Fruit fly (Drosophila melanogaster) whole organism, embryonic: ENCODE results near the gene Usp30.

ENCODE experiments used
- B-H2 ChIP-seq: fragments of 200-800 bp; sonication (Bioruptor generic); optimal IDR thresholded peaks from 2 replicates; lab custom pipeline; 2018; ENCODE audit warnings: missing biosample characterization, mild to moderate bottlenecking, missing genetic modification characterization
- CG10959 ChIP-seq: fragments of 200-800 bp; sonication (Bioruptor generic); IDR thresholded peaks from 2 replicates; pipeline ENCODE4 v1.3.6; 2022; ENCODE audit warnings: missing biosample characterization, missing genetic modification characterization
- CG11093 ChIP-seq: fragments of 200-800 bp; sonication (Bioruptor generic); IDR thresholded peaks from 3 replicates; pipeline ENCODE4 v1.3.6; 2022; ENCODE audit warnings: missing biosample characterization, missing genetic modification characterization
- CG11504 ChIP-seq: fragments of 200-800 bp; sonication (Bioruptor generic); optimal IDR thresholded peaks from 3 replicates; lab custom pipeline; 2019; ENCODE audit warnings: missing biosample characterization, mild to moderate bottlenecking, missing genetic modification characterization, moderate library complexity
- CG12104 ChIP-seq: fragments of 200-800 bp; sonication (Bioruptor generic); optimal IDR thresholded peaks from 3 replicates; lab custom pipeline; 2016; ENCODE audit warnings: missing biosample characterization, missing genetic modification characterization
- CG13624 ChIP-seq: fragments of 200-800 bp; sonication (Bioruptor generic); optimal IDR thresholded peaks from 2 replicates; lab custom pipeline; 2016; ENCODE audit warnings: missing biosample characterization, missing genetic modification characterization
- CG13894 ChIP-seq: fragments of 200-800 bp; sonication (Bioruptor generic); optimal IDR thresholded peaks from 3 replicates; lab custom pipeline; 2018; ENCODE audit warnings: missing biosample characterization, mild to moderate bottlenecking, missing genetic modification characterization, moderate library complexity
- CG14860 ChIP-seq: fragments of 200-800 bp; sonication (Bioruptor generic); IDR thresholded peaks from 3 replicates; pipeline ENCODE4 v1.3.6; 2022; ENCODE audit warnings: missing biosample characterization, missing genetic modification characterization; ENCODE audit not compliant: partially characterized antibody
- CG16779 ChIP-seq: fragments of 200-800 bp; sonication (Bioruptor generic); IDR thresholded peaks from 2 replicates; pipeline ENCODE4 v1.3.6; 2022; ENCODE audit warnings: missing biosample characterization, missing genetic modification characterization
- CG16863 ChIP-seq: fragments of 200-800 bp; sonication (Bioruptor generic); optimal IDR thresholded peaks from 3 replicates; lab custom pipeline; 2016; ENCODE audit warnings: missing biosample characterization, missing genetic modification characterization
- CG18011 ChIP-seq: fragments of 200-800 bp; sonication (Bioruptor generic); optimal IDR thresholded peaks from 2 replicates; lab custom pipeline; 2017; ENCODE audit warnings: missing biosample characterization, missing genetic modification characterization, mild to moderate bottlenecking, moderate library complexity, missing genotype
- CG18476 ChIP-seq: fragments of 200-800 bp; sonication (Bioruptor generic); optimal IDR thresholded peaks from 2 replicates; lab custom pipeline; 2016; ENCODE audit warnings: missing biosample characterization, mild to moderate bottlenecking, missing genetic modification characterization
- CG18599 ChIP-seq: fragments of 200-800 bp; sonication (Bioruptor generic); optimal IDR thresholded peaks from 3 replicates; lab custom pipeline; 2017; ENCODE audit warnings: missing biosample characterization, missing genetic modification characterization, mild to moderate bottlenecking, moderate library complexity, missing genetic modification reagents
- CG2889 ChIP-seq: fragments of 200-800 bp; sonication (Bioruptor generic); IDR thresholded peaks from 3 replicates; pipeline ENCODE4 v1.3.6; 2022; ENCODE audit warnings: missing biosample characterization, missing genetic modification characterization
- CG31224 ChIP-seq: fragments of 200-800 bp; sonication (Bioruptor generic); IDR thresholded peaks from 2 replicates; pipeline ENCODE4 v1.3.6; 2022; ENCODE audit warnings: missing biosample characterization, missing genetic modification characterization
- CG7987 ChIP-seq: fragments of 200-800 bp; sonication (Bioruptor generic); optimal IDR thresholded peaks from 2 replicates; lab custom pipeline; 2018; ENCODE audit warnings: missing biosample characterization, mild to moderate bottlenecking, missing genetic modification characterization, moderate library complexity
- CG8290 ChIP-seq, 3 experiments: fragments of 200-800 bp; sonication (Bioruptor generic); optimal IDR thresholded peaks; 2 replicates each; lab custom pipeline; 2016 to 2019; ENCODE audit warnings: missing biosample characterization in 3 of 3, missing genetic modification characterization in 3 of 3, mild to moderate bottlenecking in 2 of 3, moderate library complexity in 1 of 3
- CG9727 ChIP-seq: fragments of 200-800 bp; sonication (Bioruptor generic); optimal IDR thresholded peaks from 3 replicates; lab custom pipeline; 2017; ENCODE audit warnings: missing biosample characterization, mild to moderate bottlenecking, missing genetic modification characterization
- CG9817 ChIP-seq: fragments of 200-800 bp; sonication (Bioruptor generic); optimal IDR thresholded peaks from 2 replicates; lab custom pipeline; 2018; ENCODE audit warnings: missing biosample characterization, mild to moderate bottlenecking, missing genetic modification characterization, moderate library complexity
- CkIIα-i1 ChIP-seq: fragments of 200-800 bp; sonication (Bioruptor generic); IDR thresholded peaks from 2 replicates; pipeline ENCODE4 v1.3.6; 2022; ENCODE audit warnings: missing biosample characterization, missing genetic modification characterization
- CrebB ChIP-seq: fragments of 200-800 bp; sonication (Bioruptor generic); optimal IDR thresholded peaks from 3 replicates; lab custom pipeline; 2018; ENCODE audit warnings: missing biosample characterization, mild to moderate bottlenecking, missing genetic modification characterization
- D19B ChIP-seq: fragments of 200-800 bp; sonication (Bioruptor generic); optimal IDR thresholded peaks from 2 replicates; lab custom pipeline; 2017; ENCODE audit warnings: missing biosample characterization, mild to moderate bottlenecking, missing genetic modification characterization
- Ets65A ChIP-seq: fragments of 200-800 bp; sonication (Bioruptor generic); peaks from one replicate; lab custom pipeline; 2016; ENCODE audit warnings: missing biosample characterization, missing genetic modification characterization
- Ets97D ChIP-seq: fragments of 200-800 bp; sonication (Bioruptor generic); optimal IDR thresholded peaks from 3 replicates; lab custom pipeline; 2016; ENCODE audit warnings: missing biosample characterization, missing genetic modification characterization
- Mad ChIP-seq: fragments of 200-800 bp; sonication (Bioruptor generic); optimal IDR thresholded peaks from 2 replicates; lab custom pipeline; 2016; ENCODE audit warnings: missing biosample characterization, missing genetic modification characterization
- bcd ChIP-seq: fragments of 200-800 bp; sonication (Bioruptor generic); optimal IDR thresholded peaks from 2 replicates; lab custom pipeline; 2017; ENCODE audit warnings: missing biosample characterization, mild to moderate bottlenecking, missing genetic modification characterization
- caup ChIP-seq: fragments of 200-800 bp; sonication (Bioruptor generic); optimal IDR thresholded peaks from 3 replicates; lab custom pipeline; 2017; ENCODE audit warnings: missing biosample characterization, mild to moderate bottlenecking, missing genetic modification characterization, moderate library complexity; ENCODE audit not compliant: severe bottlenecking
- chif ChIP-seq, 2 experiments: fragments of 200-800 bp; sonication (Bioruptor generic); optimal IDR thresholded peaks; 3 replicates each; lab custom pipeline; 2016; ENCODE audit warnings: missing biosample characterization in 2 of 2, missing genetic modification characterization in 2 of 2
- ci ChIP-seq: fragments of 200-800 bp; sonication (Bioruptor generic); IDR thresholded peaks from 3 replicates; pipeline ENCODE4 v1.3.6; 2022; ENCODE audit warnings: missing biosample characterization, missing genetic modification characterization
- dati ChIP-seq: fragments of 200-800 bp; sonication (Bioruptor generic); IDR thresholded peaks from 2 replicates; pipeline ENCODE4 v1.3.6; 2022; ENCODE audit warnings: missing biosample characterization, missing genetic modification characterization
- gsb ChIP-seq: fragments of 200-800 bp; sonication (Bioruptor generic); IDR thresholded peaks from 2 replicates; pipeline ENCODE4 v1.3.6; 2022; ENCODE audit warnings: missing biosample characterization, missing genetic modification characterization
- hkb ChIP-seq, 2 experiments: fragments of 200-800 bp in 1 of 2; fragments of >200 bp in 1 of 2; sonication (Bioruptor generic) in 1 of 2; IDR thresholded peaks in 1 of 2; optimal IDR thresholded peaks in 1 of 2; 2 replicates each; pipeline versions ENCODE4 v1.3.6 to Lab custom; 2017 to 2022; ENCODE audit warnings: missing biosample characterization in 1 of 2, missing genetic modification characterization in 1 of 2
- kay ChIP-seq: fragments of 200-800 bp; sonication (Bioruptor generic); optimal IDR thresholded peaks from 2 replicates; lab custom pipeline; 2016; ENCODE audit warnings: missing biosample characterization, missing genetic modification characterization
- kni ChIP-seq: fragments of 200-800 bp; sonication (Bioruptor generic); optimal IDR thresholded peaks from 3 replicates; lab custom pipeline; 2017; ENCODE audit warnings: mild to moderate bottlenecking, missing biosample characterization, missing genetic modification reagents, missing genetic modification characterization
- knrl ChIP-seq: fragments of 200-800 bp; sonication (Bioruptor generic); IDR thresholded peaks from 3 replicates; pipeline ENCODE4 v1.3.6; 2022; ENCODE audit warnings: missing biosample characterization, missing genetic modification characterization; ENCODE audit not compliant: partially characterized antibody
- luna ChIP-seq: fragments of 200-800 bp; sonication (Bioruptor generic); optimal IDR thresholded peaks from 2 replicates; lab custom pipeline; 2016; ENCODE audit warnings: missing biosample characterization, missing genetic modification characterization
- mirr ChIP-seq: fragments of 200-800 bp; sonication (Bioruptor generic); optimal IDR thresholded peaks from 3 replicates; lab custom pipeline; 2018; ENCODE audit warnings: missing biosample characterization, mild to moderate bottlenecking, missing genetic modification characterization
- mld ChIP-seq: fragments of 200-800 bp; sonication (Bioruptor generic); IDR thresholded peaks from 3 replicates; pipeline ENCODE4 v1.3.6; 2022; ENCODE audit warnings: missing biosample characterization, missing genetic modification characterization; ENCODE audit not compliant: partially characterized antibody
- sisA ChIP-seq: fragments of 200-800 bp; sonication (Bioruptor generic); IDR thresholded peaks from 2 replicates; pipeline ENCODE4 v1.3.6; 2022; ENCODE audit warnings: missing biosample characterization, missing genetic modification characterization
- slbo ChIP-seq: fragments of 200-800 bp; sonication (Bioruptor generic); IDR thresholded peaks from 2 replicates; pipeline ENCODE4 v1.3.6; 2022; ENCODE audit warnings: missing biosample characterization, missing genetic modification characterization
- so ChIP-seq: fragments of 200-800 bp; sonication (Bioruptor generic); IDR thresholded peaks from 3 replicates; pipeline ENCODE4 v1.3.6; 2022; ENCODE audit warnings: missing biosample characterization, missing genetic modification characterization
- tap ChIP-seq: fragments of 200-800 bp; optimal IDR thresholded peaks from 3 replicates; lab custom pipeline; 2019; ENCODE audit warnings: missing biosample characterization, mild to moderate bottlenecking, missing genetic modification characterization, moderate library complexity
- ttk ChIP-seq: fragments of 200-800 bp; sonication (Bioruptor generic); IDR thresholded peaks from 2 replicates; pipeline ENCODE4 v2.1.2; 2022; ENCODE audit warnings: missing biosample characterization, missing genetic modification characterization
- tup ChIP-seq: fragments of 200-800 bp; sonication (Bioruptor generic); optimal IDR thresholded peaks from 2 replicates; lab custom pipeline; 2016; ENCODE audit warnings: missing biosample characterization, mild to moderate bottlenecking, missing genetic modification characterization, moderate library complexity
- tx ChIP-seq: fragments of 200-800 bp; sonication (Bioruptor generic); optimal IDR thresholded peaks from 2 replicates; lab custom pipeline; 2016; ENCODE audit warnings: missing biosample characterization, missing genetic modification characterization
- unc-4 ChIP-seq: fragments of 200-800 bp; sonication (Bioruptor generic); IDR thresholded peaks from 2 replicates; pipeline ENCODE4 v1.3.6; 2022; ENCODE audit warnings: missing biosample characterization, missing genetic modification characterization; ENCODE audit not compliant: partially characterized antibody
- unpg ChIP-seq: fragments of 200-800 bp; sonication (Bioruptor generic); optimal IDR thresholded peaks from 3 replicates; lab custom pipeline; 2018; ENCODE audit warnings: missing biosample characterization, mild to moderate bottlenecking, missing genetic modification characterization, moderate library complexity
- z ChIP-seq: fragments of 200-800 bp; sonication (Bioruptor generic); IDR thresholded peaks from 3 replicates; pipeline ENCODE4 v1.3.6; 2022; ENCODE audit warnings: missing biosample characterization, missing genetic modification characterization
- zfh1 ChIP-seq: fragments of 200-800 bp; sonication (Bioruptor generic); IDR thresholded peaks from 3 replicates; pipeline ENCODE4 v1.3.6; 2022; ENCODE audit warnings: missing biosample characterization, missing genetic modification characterization

Usp30 gene

DNA sequence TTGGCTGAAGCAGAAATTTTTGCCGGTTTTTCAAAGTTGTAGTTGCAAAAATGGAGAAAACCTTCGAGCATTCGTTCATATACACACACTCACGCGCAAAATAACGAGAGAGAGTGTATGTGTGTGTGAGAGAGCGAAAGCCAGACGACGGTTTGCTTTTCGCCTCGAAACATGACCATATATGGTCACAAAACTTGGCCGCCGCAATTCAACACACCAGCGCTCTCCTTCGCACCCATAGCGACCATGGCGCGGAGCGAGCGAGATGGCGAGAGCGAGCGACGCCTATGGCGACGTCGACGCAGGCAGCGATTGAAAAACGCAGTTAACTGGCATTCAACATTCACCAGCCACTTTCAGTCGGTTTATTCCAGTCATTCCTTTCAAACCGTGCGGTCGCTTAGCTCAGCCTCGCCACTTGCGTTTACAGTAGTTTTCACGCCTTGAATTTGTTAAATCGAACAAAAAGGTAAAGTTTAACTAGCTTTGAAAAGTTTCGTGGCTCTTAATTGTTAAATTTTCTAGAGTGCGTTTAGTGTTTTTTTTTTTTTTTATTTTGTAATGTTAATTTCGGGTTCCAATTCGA is 22.1 kb upstream of the Usp30 start (continued):
- TF ChIP-seq CG11093 (GFP tag; lab: Robert Waterston, UW), result no peak
- no peak for TF ChIP-seq tx (GFP tag; lab: Kevin White, UChicago)
- TF ChIP-seq CG9817 (tag; lab: Kevin White, UChicago), result no peak
- TF ChIP-seq Ets97D (GFP tag; lab: Kevin White, UChicago), result no peak
- TF ChIP-seq CG12104 (GFP tag; lab: Kevin White, UChicago), result no peak
- no peak for TF ChIP-seq gsb
- peak; percentile 54 for TF ChIP-seq CG18599 (GFP tag; lab: Kevin White, UChicago)
- TF ChIP-seq CG10959, result no peak; the same call in 1 of the 2 replicates
- peak; percentile 43 for TF ChIP-seq CG13894 (tag; lab: Kevin White, UChicago)
- no peak for TF ChIP-seq z (GFP tag; lab: Robert Waterston, UW)
- no peak for TF ChIP-seq tup (GFP tag; lab: Kevin White, UChicago)
- TF ChIP-seq CG16863, result no peak
- TF ChIP-seq Ets65A (GFP tag; lab: Kevin White, UChicago), result no peak
- no peak for TF ChIP-seq unpg (GFP tag; lab: Kevin White, UChicago)
- no peak for TF ChIP-seq mirr (GFP tag; lab: Kevin White, UChicago)
- peak; percentile 34 for TF ChIP-seq B-H2
- peak; percentile 70 for TF ChIP-seq ci
- TF ChIP-seq CG18011 (GFP tag; lab: Kevin White, UChicago), result no peak
- TF ChIP-seq kni, result peak; percentile 35
- peak; percentile 11 for TF ChIP-seq tap (tag; lab: Kevin White, UChicago)
- TF ChIP-seq caup (GFP tag; lab: Kevin White, UChicago), result peak; percentile 23
- TF ChIP-seq zfh1, result peak; percentile 37; the same call in 1 of the 3 replicates
- TF ChIP-seq D19B, result no peak
- peak; percentile 51 for TF ChIP-seq CG18476 (GFP tag; lab: Kevin White, UChicago)
- 0 out of 3 replicates have a peak, but pooled peaks have one; percentile 22 for TF ChIP-seq knrl (GFP tag; lab: Robert Waterston, UW)
- no peak for TF ChIP-seq hkb (optimal IDR thresholded peaks at IDR 0.05; lab: Kevin White, UChicago)
- 0 out of 2 replicates have a peak, but pooled peaks have one; percentile 27 for TF ChIP-seq hkb (GFP tag; IDR thresholded peaks at IDR 0.05; lab: Robert Waterston, UW)
- peak; percentile 40; the same call in 1 of the 2 replicates for TF ChIP-seq unc-4 (GFP tag; lab: Robert Waterston, UW)
- peak; percentile 58; the same call in 1 of the 2 replicates for TF ChIP-seq CG16779 (GFP tag; lab: Robert Waterston, UW)
- TF ChIP-seq Mad, result peak; percentile 40
- no peak for TF ChIP-seq dati (GFP tag; lab: Robert Waterston, UW)
- TF ChIP-seq luna (GFP tag; lab: Kevin White, UChicago), result no peak
- TF ChIP-seq CkIIα-i1 (GFP tag; lab: Robert Waterston, UW), result no peak
- no peak for TF ChIP-seq CG7987 (GFP tag; lab: Kevin White, UChicago)
- TF ChIP-seq CG11504 (tag; lab: Kevin White, UChicago), result peak; percentile 24
- TF ChIP-seq kay (GFP tag; lab: Kevin White, UChicago), result no peak
- TF ChIP-seq CG13624 (GFP tag; lab: Kevin White, UChicago), result peak; percentile 63
- TF ChIP-seq bcd (GFP tag; lab: Kevin White, UChicago), result no peak
- no peak for TF ChIP-seq CrebB
- no peak for TF ChIP-seq CG2889 (GFP tag; lab: Robert Waterston, UW)
- no peak for TF ChIP-seq so (GFP tag; lab: Robert Waterston, UW)
- TF ChIP-seq ttk (GFP tag; lab: Robert Waterston, UW), result no peak
- no peak for TF ChIP-seq mld (GFP tag; lab: Robert Waterston, UW)
- peak; percentile 36 for TF ChIP-seq CG9727
- TF ChIP-seq CG14860 (GFP tag; lab: Robert Waterston, UW), result 0 out of 3 replicates have a peak, but pooled peaks have one; percentile 16
- TF ChIP-seq slbo (GFP tag; lab: Robert Waterston, UW), result no peak
- TF ChIP-seq CG8290 (GFP tag; optimal IDR thresholded peaks at IDR 0.05; lab: Kevin White, UChicago), result no peak
- peak in 1 of 2 experiments; percentile 37 for TF ChIP-seq CG8290 (tag; optimal IDR thresholded peaks at IDR 0.05; lab: Kevin White, UChicago)
- TF ChIP-seq chif (GFP tag; optimal IDR thresholded peaks at IDR 0.05; lab: Kevin White, UChicago), result peak; percentile 9 to 25
- TF ChIP-seq sisA, result no peak
- TF ChIP-seq CG31224 (GFP tag; lab: Robert Waterston, UW), result no peak
